Fruit fly (Drosophila melanogaster) whole organism, embryonic: ENCODE data around the gene papi.

Source experiments
- Awh ChIP-seq: fragments of 200-800 bp; sonication (Bioruptor generic); IDR thresholded peaks from 2 replicates; pipeline ENCODE4, ENCODE4 v1.3.6; 2022; ENCODE audit warnings: missing biosample characterization, missing genetic modification characterization
- CG10147 ChIP-seq: fragments of 200-800 bp; sonication (Bioruptor generic); optimal IDR thresholded peaks from 2 replicates; lab custom pipeline; 2019; ENCODE audit warnings: missing biosample characterization, mild to moderate bottlenecking, missing genetic modification characterization, moderate library complexity
- CG10321 ChIP-seq: fragments of 200-800 bp; sonication (Bioruptor generic); IDR thresholded peaks from 2 replicates; pipeline ENCODE4 v1.3.6; 2022; ENCODE audit warnings: missing biosample characterization, missing genetic modification characterization
- CG10366 ChIP-seq: fragments of 200-800 bp; sonication (Bioruptor generic); IDR thresholded peaks from 2 replicates; pipeline ENCODE4 v1.3.6; 2022; ENCODE audit warnings: missing biosample characterization, missing genetic modification characterization
- CG10565 ChIP-seq: fragments of 200-800 bp; sonication (Bioruptor generic); optimal IDR thresholded peaks from 3 replicates; lab custom pipeline; 2016; ENCODE audit warnings: missing biosample characterization, mild to moderate bottlenecking, missing genetic modification characterization
- CG11696 ChIP-seq: fragments of 200-800 bp; sonication (Bioruptor generic); IDR thresholded peaks from 2 replicates; pipeline ENCODE4 v1.3.6; 2022; ENCODE audit warnings: missing biosample characterization, missing genetic modification characterization
- CG1529 ChIP-seq: fragments of 200-800 bp; sonication (Bioruptor generic); optimal IDR thresholded peaks from 3 replicates; lab custom pipeline; 2018; ENCODE audit warnings: missing biosample characterization, missing genetic modification characterization
- CG30020 ChIP-seq: fragments of 200-800 bp; optimal IDR thresholded peaks from 2 replicates; lab custom pipeline; 2019; ENCODE audit warnings: missing biosample characterization, mild to moderate bottlenecking, missing genetic modification characterization, moderate library complexity
- CG31224 ChIP-seq: fragments of 200-800 bp; sonication (Bioruptor generic); IDR thresholded peaks from 2 replicates; pipeline ENCODE4 v1.3.6; 2022; ENCODE audit warnings: missing biosample characterization, missing genetic modification characterization
- CG6683 ChIP-seq: fragments of 200-800 bp; sonication (Bioruptor generic); optimal IDR thresholded peaks from 2 replicates; lab custom pipeline; 2017; ENCODE audit warnings: missing biosample characterization, mild to moderate bottlenecking, missing genetic modification characterization, missing genetic modification reagents
- CG6765 ChIP-seq: fragments of 200-800 bp; sonication (Bioruptor generic); optimal IDR thresholded peaks from 3 replicates; lab custom pipeline; 2017; ENCODE audit warnings: missing biosample characterization, mild to moderate bottlenecking, missing genetic modification characterization
- CG6813 ChIP-seq: fragments of 200-800 bp; sonication (Bioruptor generic); optimal IDR thresholded peaks from 2 replicates; lab custom pipeline; 2017; ENCODE audit warnings: missing biosample characterization, missing genetic modification characterization, mild to moderate bottlenecking, moderate library complexity, missing genetic modification reagents
- CG9932 ChIP-seq: fragments of 200-800 bp; sonication (Bioruptor generic); IDR thresholded peaks from 2 replicates; pipeline ENCODE4 v1.3.6; 2022; ENCODE audit warnings: missing biosample characterization, missing genetic modification characterization
- CkIIα-i1 ChIP-seq: fragments of 200-800 bp; sonication (Bioruptor generic); IDR thresholded peaks from 2 replicates; pipeline ENCODE4 v1.3.6; 2022; ENCODE audit warnings: missing biosample characterization, missing genetic modification characterization
- Dll ChIP-seq: fragments of 200-800 bp; sonication (Bioruptor generic); IDR thresholded peaks from 4 replicates; pipeline ENCODE4 v1.3.6; 2022; ENCODE audit warnings: missing biosample characterization, missing genetic modification characterization; ENCODE audit not compliant: partially characterized antibody
- Ets65A ChIP-seq: fragments of 200-800 bp; sonication (Bioruptor generic); peaks from one replicate; lab custom pipeline; 2016; ENCODE audit warnings: missing biosample characterization, missing genetic modification characterization
- H2.0 ChIP-seq: fragments of 200-800 bp; sonication (Bioruptor generic); IDR thresholded peaks from 2 replicates; pipeline ENCODE4 v1.3.6; 2022; ENCODE audit warnings: missing biosample characterization, missing genetic modification characterization
- Jarid2 ChIP-seq: fragments of 200-800 bp; sonication (Bioruptor generic); optimal IDR thresholded peaks from 3 replicates; lab custom pipeline; 2017; ENCODE audit warnings: mild to moderate bottlenecking, missing biosample characterization, missing genetic modification reagents, missing genetic modification characterization
- Lim3 ChIP-seq: fragments of 200-800 bp; sonication (Bioruptor generic); IDR thresholded peaks from 2 replicates; pipeline ENCODE4 v1.3.6; 2022; ENCODE audit warnings: missing biosample characterization, missing genetic modification characterization
- MBD-R2 ChIP-seq: fragments of 200-800 bp; sonication (Bioruptor generic); IDR thresholded peaks from 2 replicates; pipeline ENCODE4 v1.3.6; 2022; ENCODE audit warnings: missing biosample characterization, missing genetic modification characterization
- MTF-1 ChIP-seq: fragments of 200-800 bp; sonication (Bioruptor generic); optimal IDR thresholded peaks from 2 replicates; lab custom pipeline; 2018; ENCODE audit warnings: missing biosample characterization, mild to moderate bottlenecking, missing genetic modification characterization, borderline replicate concordance
- Max ChIP-seq: fragments of 200-800 bp; sonication (Bioruptor generic); optimal IDR thresholded peaks from 2 replicates; lab custom pipeline; 2016; ENCODE audit warnings: missing biosample characterization, mild to moderate bottlenecking, missing genetic modification characterization
- Scr ChIP-seq: fragments of 200-800 bp; sonication (Bioruptor generic); IDR thresholded peaks from 2 replicates; pipeline ENCODE4 v1.3.6; 2022; ENCODE audit warnings: missing biosample characterization, missing genetic modification characterization; ENCODE audit not compliant: partially characterized antibody
- Stat92E ChIP-seq, 3 experiments: fragments of >200 bp in 2 of 3; fragments of 200-800 bp in 1 of 3; sonication (Bioruptor generic) in 1 of 3; optimal IDR thresholded peaks; 2 replicates each; lab custom pipeline; 2017 to 2019; ENCODE audit warnings: missing biosample characterization in 3 of 3, missing genetic modification characterization in 3 of 3, mild to moderate bottlenecking in 1 of 3, moderate library complexity in 1 of 3
- YL-1 ChIP-seq: fragments of 200-800 bp; sonication (Bioruptor generic); optimal IDR thresholded peaks from 3 replicates; lab custom pipeline; 2017; ENCODE audit warnings: missing biosample characterization, mild to moderate bottlenecking, missing genetic modification characterization
- ab ChIP-seq: fragments of 200-800 bp; sonication (Bioruptor generic); optimal IDR thresholded peaks from 2 replicates; lab custom pipeline; 2016; ENCODE audit warnings: missing biosample characterization, missing genetic modification characterization
- aop ChIP-seq: fragments of 200-800 bp; sonication (Bioruptor generic); IDR thresholded peaks from 2 replicates; pipeline ENCODE4 v1.3.6; 2022; ENCODE audit warnings: missing biosample characterization, missing genetic modification characterization
- btn ChIP-seq: fragments of 200-800 bp; sonication (Bioruptor generic); optimal IDR thresholded peaks from 2 replicates; lab custom pipeline; 2016; ENCODE audit warnings: missing biosample characterization, missing genetic modification characterization
- chif ChIP-seq, 2 experiments: fragments of 200-800 bp; sonication (Bioruptor generic); optimal IDR thresholded peaks; 3 replicates each; lab custom pipeline; 2016; ENCODE audit warnings: missing biosample characterization in 2 of 2, missing genetic modification characterization in 2 of 2
- danr ChIP-seq: fragments of 200-800 bp; sonication (Bioruptor generic); IDR thresholded peaks from 2 replicates; pipeline ENCODE4 v1.3.6; 2022; ENCODE audit warnings: missing biosample characterization, missing genetic modification characterization
- ftz-f1 ChIP-seq: fragments of 200-800 bp; sonication (Bioruptor generic); optimal IDR thresholded peaks from 2 replicates; lab custom pipeline; 2016; ENCODE audit warnings: missing biosample characterization, missing genetic modification characterization
- gcm ChIP-seq: fragments of 200-800 bp; sonication (Bioruptor generic); optimal IDR thresholded peaks from 2 replicates; lab custom pipeline; 2019; ENCODE audit warnings: missing biosample characterization, mild to moderate bottlenecking, missing genetic modification characterization, moderate library complexity
- gem ChIP-seq: fragments of 200-800 bp; sonication (Bioruptor generic); optimal IDR thresholded peaks from 2 replicates; lab custom pipeline; 2019; ENCODE audit warnings: missing biosample characterization, mild to moderate bottlenecking, missing genetic modification characterization, moderate library complexity
- ind ChIP-seq: fragments of 200-800 bp; sonication (Bioruptor generic); optimal IDR thresholded peaks from 3 replicates; lab custom pipeline; 2016; ENCODE audit warnings: missing biosample characterization, missing genetic modification characterization
- kah ChIP-seq: fragments of 200-800 bp; sonication (Bioruptor generic); optimal IDR thresholded peaks from 2 replicates; lab custom pipeline; 2018; ENCODE audit warnings: missing biosample characterization, mild to moderate bottlenecking, missing genetic modification characterization
- ken ChIP-seq: fragments of 200-800 bp; sonication (Bioruptor generic); IDR thresholded peaks from 3 replicates; pipeline ENCODE4 v1.3.6; 2022; ENCODE audit warnings: missing biosample characterization, missing genetic modification characterization
- lab ChIP-seq: fragments of 200-800 bp; sonication (Bioruptor generic); optimal IDR thresholded peaks from 3 replicates; lab custom pipeline; 2017; ENCODE audit warnings: missing biosample characterization, missing genetic modification characterization, mild to moderate bottlenecking, moderate library complexity, missing genetic modification reagents
- lmd ChIP-seq: fragments of 200-800 bp; sonication (Bioruptor generic); IDR thresholded peaks from 2 replicates; pipeline ENCODE4 v1.3.6; 2022; ENCODE audit warnings: missing biosample characterization, missing genetic modification characterization
- maf-S ChIP-seq: fragments of 200-800 bp; sonication (Bioruptor generic); optimal IDR thresholded peaks from 2 replicates; lab custom pipeline; 2016; ENCODE audit warnings: missing biosample characterization, missing genetic modification characterization
- nerfin-1 ChIP-seq: fragments of 200-800 bp; sonication (Bioruptor generic); optimal IDR thresholded peaks from 3 replicates; lab custom pipeline; 2019; ENCODE audit warnings: missing biosample characterization, mild to moderate bottlenecking, missing genetic modification characterization, moderate library complexity
- pfk ChIP-seq: fragments of 200-800 bp; sonication (Bioruptor generic); optimal IDR thresholded peaks from 2 replicates; lab custom pipeline; 2018; ENCODE audit warnings: missing biosample characterization, mild to moderate bottlenecking, missing genetic modification characterization, moderate library complexity
- scrt ChIP-seq: fragments of 200-800 bp; sonication (Bioruptor generic); optimal IDR thresholded peaks from 2 replicates; lab custom pipeline; 2018; ENCODE audit warnings: missing biosample characterization, mild to moderate bottlenecking, missing genetic modification characterization, moderate library complexity
- seq ChIP-seq: fragments of 200-800 bp; sonication (Bioruptor generic); IDR thresholded peaks from 2 replicates; pipeline ENCODE4 v1.3.6; 2022; ENCODE audit warnings: missing biosample characterization, missing genetic modification characterization
- sima ChIP-seq: fragments of 200-800 bp; sonication (Bioruptor generic); optimal IDR thresholded peaks from 2 replicates; lab custom pipeline; 2016; ENCODE audit warnings: missing biosample characterization, missing genetic modification characterization
- ssp ChIP-seq: fragments of 200-800 bp; sonication (Bioruptor generic); IDR thresholded peaks from 2 replicates; pipeline ENCODE4 v1.3.6; 2022; ENCODE audit warnings: missing biosample characterization, missing genetic modification characterization
- tgo ChIP-seq: fragments of 200-800 bp; sonication (Bioruptor generic); IDR thresholded peaks from 3 replicates; pipeline ENCODE4 v1.3.6; 2022; ENCODE audit warnings: missing biosample characterization, missing genetic modification characterization
- unpg ChIP-seq: fragments of 200-800 bp; sonication (Bioruptor generic); optimal IDR thresholded peaks from 3 replicates; lab custom pipeline; 2018; ENCODE audit warnings: missing biosample characterization, mild to moderate bottlenecking, missing genetic modification characterization, moderate library complexity
- vfl ChIP-seq: fragments of 200-800 bp; sonication (Bioruptor generic); optimal IDR thresholded peaks from 2 replicates; lab custom pipeline; 2016; ENCODE audit warnings: missing biosample characterization, missing genetic modification characterization
- vvl ChIP-seq: fragments of 200-800 bp; sonication (Bioruptor generic); IDR thresholded peaks from 2 replicates; pipeline ENCODE4 v1.3.6; 2022; ENCODE audit warnings: missing biosample characterization, missing genetic modification characterization

The papi gene

DNA sequence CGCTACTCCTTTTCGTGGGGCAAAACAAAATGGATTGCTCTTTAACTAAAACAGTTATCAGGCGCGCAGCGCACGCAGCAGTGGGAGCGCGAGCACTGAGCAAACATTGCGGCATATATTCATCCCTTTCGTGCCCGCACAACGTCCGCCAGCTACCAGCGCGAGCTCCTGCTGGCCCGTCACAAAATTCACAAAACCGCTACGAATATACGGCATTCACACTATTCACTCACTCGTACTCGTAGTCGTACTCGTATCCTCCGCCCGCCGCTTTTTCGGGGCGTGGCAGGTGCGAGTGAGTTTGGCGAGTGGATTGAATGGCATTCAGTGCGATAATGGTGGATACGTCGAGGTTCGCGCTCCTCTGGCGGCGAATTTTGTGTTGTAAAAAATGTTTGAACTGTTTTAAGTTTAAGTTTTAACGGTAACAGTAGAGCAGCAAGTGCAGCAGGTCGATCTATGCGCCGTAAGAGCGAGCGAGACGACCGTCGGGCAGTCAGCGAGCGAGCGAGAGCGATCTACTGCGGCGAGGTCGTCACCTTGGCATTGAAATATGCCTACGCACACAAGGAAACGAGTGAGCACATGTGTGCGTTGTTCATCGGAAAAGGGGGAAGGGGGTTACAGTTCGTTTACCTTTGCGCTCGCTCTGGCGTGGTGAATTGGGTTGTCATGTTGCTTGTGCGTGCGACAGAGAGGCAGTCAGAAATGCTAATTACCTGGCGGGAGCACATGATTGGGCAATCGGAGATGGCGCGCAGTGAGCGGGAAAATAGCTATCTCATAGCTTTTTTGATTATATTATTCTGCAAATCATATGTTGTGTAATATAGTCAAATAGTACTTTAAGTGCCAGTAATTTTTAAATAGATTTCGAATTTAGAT, 23.7 kb upstream of the papi start (continued):
- TF ChIP-seq maf-S (GFP tag; lab: Kevin White, UChicago), result no peak
- TF ChIP-seq Stat92E (GFP tag; optimal IDR thresholded peaks at IDR 0.05; lab: Kevin White, UChicago), result peak in 1 of 3 experiments; percentile 97
- TF ChIP-seq Max (GFP tag; lab: Kevin White, UChicago), result peak; percentile 70
- no peak for TF ChIP-seq Awh
- no peak for TF ChIP-seq ssp
- TF ChIP-seq tgo (GFP tag; lab: Robert Waterston, UW), result no peak
- peak; percentile 53 for TF ChIP-seq YL-1 (GFP tag; lab: Kevin White, UChicago)
- TF ChIP-seq CG10565, result no peak
- TF ChIP-seq pfk, result peak; percentile 24
- TF ChIP-seq CG6683 (GFP tag; lab: Kevin White, UChicago), result peak; percentile 59
- TF ChIP-seq vvl (GFP tag; lab: Robert Waterston, UW), result no peak
- peak; percentile 26 for TF ChIP-seq CG10147 (GFP tag; lab: Kevin White, UChicago)
- TF ChIP-seq aop (GFP tag; lab: Robert Waterston, UW), result no peak
- peak; percentile 40 for TF ChIP-seq nerfin-1 (tag; lab: Kevin White, UChicago)
- peak; percentile 34 for TF ChIP-seq unpg (GFP tag; lab: Kevin White, UChicago)
- peak; percentile 69 for TF ChIP-seq kah (GFP tag; lab: Kevin White, UChicago)
- TF ChIP-seq scrt, result peak; percentile 57
- no peak for TF ChIP-seq CG31224 (GFP tag; lab: Robert Waterston, UW)
- TF ChIP-seq CG9932, result no peak
- TF ChIP-seq seq (GFP tag; lab: Robert Waterston, UW), result no peak
- TF ChIP-seq MBD-R2, result no peak
- TF ChIP-seq vfl (GFP tag; lab: Kevin White, UChicago), result peak; percentile 11
- peak; percentile 62 for TF ChIP-seq CG6765 (GFP tag; lab: Kevin White, UChicago)
- no peak for TF ChIP-seq Lim3 (GFP tag; lab: Robert Waterston, UW)
- TF ChIP-seq btn (GFP tag; lab: Kevin White, UChicago), result no peak
- TF ChIP-seq CG11696 (GFP tag; lab: Robert Waterston, UW), result no peak
- no peak for TF ChIP-seq danr
- no peak for TF ChIP-seq Ets65A (GFP tag; lab: Kevin White, UChicago)
- TF ChIP-seq CG30020 (tag; lab: Kevin White, UChicago), result no peak
- TF ChIP-seq CG10366 (GFP tag; lab: Robert Waterston, UW), result no peak
- TF ChIP-seq CG6813 (GFP tag; lab: Kevin White, UChicago), result peak; percentile 30
- no peak for TF ChIP-seq Scr (GFP tag; lab: Robert Waterston, UW)
- no peak for TF ChIP-seq H2.0 (GFP tag; lab: Robert Waterston, UW)
- peak; percentile 61 for TF ChIP-seq ab (GFP tag; lab: Kevin White, UChicago)
- TF ChIP-seq ftz-f1 (GFP tag; lab: Kevin White, UChicago), result peak; percentile 100
- peak; percentile 13 for TF ChIP-seq ind
- peak; percentile 9 to 10 for TF ChIP-seq chif (GFP tag; optimal IDR thresholded peaks at IDR 0.05; lab: Kevin White, UChicago)
- TF ChIP-seq lmd, result no peak
- no peak for TF ChIP-seq ken (GFP tag; lab: Robert Waterston, UW)
- peak; percentile 55 for TF ChIP-seq Jarid2 (GFP tag; lab: Kevin White, UChicago)
- TF ChIP-seq MTF-1 (GFP tag; lab: Kevin White, UChicago), result peak; percentile 42
- peak; percentile 70 for TF ChIP-seq gcm
- TF ChIP-seq CkIIα-i1 (GFP tag; lab: Robert Waterston, UW), result no peak
- TF ChIP-seq Dll (GFP tag; lab: Robert Waterston, UW), result no peak
- TF ChIP-seq gem, result peak; percentile 77
- TF ChIP-seq CG1529, result peak; percentile 35
- peak; percentile 74 for TF ChIP-seq lab
- no peak for TF ChIP-seq CG10321 (GFP tag; lab: Robert Waterston, UW)
- TF ChIP-seq sima (GFP tag; lab: Kevin White, UChicago), result no peak
